Worm (Caenorhabditis elegans) whole organism, early embryonic: ENCODE measurements around the gene Y43F8C.16.

Source experiments
- B0310.2 ChIP-seq: sonication (generic microtip); optimal IDR thresholded peaks from 2 replicates; lab custom pipeline; 2016; ENCODE audit warnings: mild to moderate bottlenecking, missing genetic modification characterization, missing compliant biosample characterization
- ama-1 ChIP-seq: fragments of 150-350 bp; optimal IDR thresholded peaks from 2 replicates; lab custom pipeline; 2014
- pes-1 ChIP-seq: fragments of 200-800 bp; sonication (Bioruptor generic); IDR thresholded peaks from 2 replicates; pipeline ENCODE4 v1.3.6; 2022; ENCODE audit warnings: missing genetic modification reagents, missing genetic modification characterization, missing compliant biosample characterization

- TF ChIP-seq pes-1 (no peak), ama-1 (no peak), B0310.2 (no peak)
These were observed 23.9 kb downstream of the Y43F8C.16 start for ce11 chrV:19691271-19691886.
